Fruit fly (Drosophila melanogaster) whole organism, embryonic: ENCODE measurements around the gene TotZ.
A peak's percentile ranks its signal among the peaks of the same experiment; 100 is the strongest.

Experiments used
- Asciz ChIP-seq: fragments of 200-800 bp; sonication (Bioruptor generic); optimal IDR thresholded peaks from 2 replicates; lab custom pipeline; 2017; ENCODE audit warnings: missing biosample characterization, mild to moderate bottlenecking, missing genetic modification characterization, missing genetic modification reagents
- B-H2 ChIP-seq: fragments of 200-800 bp; sonication (Bioruptor generic); optimal IDR thresholded peaks from 2 replicates; lab custom pipeline; 2018; ENCODE audit warnings: missing biosample characterization, mild to moderate bottlenecking, missing genetic modification characterization
- CG11093 ChIP-seq: fragments of 200-800 bp; sonication (Bioruptor generic); IDR thresholded peaks from 3 replicates; pipeline ENCODE4 v1.3.6; 2022; ENCODE audit warnings: missing biosample characterization, missing genetic modification characterization
- CG11504 ChIP-seq: fragments of 200-800 bp; sonication (Bioruptor generic); optimal IDR thresholded peaks from 3 replicates; lab custom pipeline; 2019; ENCODE audit warnings: missing biosample characterization, mild to moderate bottlenecking, missing genetic modification characterization, moderate library complexity
- CG14710 ChIP-seq: fragments of 200-800 bp; sonication (Bioruptor generic); optimal IDR thresholded peaks from 3 replicates; lab custom pipeline; 2019; ENCODE audit warnings: missing biosample characterization, mild to moderate bottlenecking, missing genetic modification characterization, moderate library complexity
- CG1603 ChIP-seq: fragments of 200-800 bp; sonication (Bioruptor generic); optimal IDR thresholded peaks from 2 replicates; lab custom pipeline; 2019; ENCODE audit warnings: missing biosample characterization, mild to moderate bottlenecking, missing genetic modification characterization, moderate library complexity
- CG1647 ChIP-seq: fragments of 200-800 bp; sonication (Bioruptor generic); optimal IDR thresholded peaks from 3 replicates; lab custom pipeline; 2016; ENCODE audit warnings: missing biosample characterization, missing genetic modification characterization
- CG2199 ChIP-seq: fragments of 200-800 bp; sonication (Bioruptor generic); IDR thresholded peaks from 3 replicates; pipeline ENCODE4 v1.3.6; 2022; ENCODE audit warnings: missing biosample characterization, missing genetic modification characterization
- CG2678 ChIP-seq: fragments of 200-800 bp; sonication (Bioruptor generic); optimal IDR thresholded peaks from 3 replicates; lab custom pipeline; 2019; ENCODE audit warnings: missing biosample characterization, mild to moderate bottlenecking, missing genetic modification characterization, moderate library complexity
- CG3407 ChIP-seq: fragments of 200-800 bp; sonication (Bioruptor generic); optimal IDR thresholded peaks from 2 replicates; lab custom pipeline; 2018; ENCODE audit warnings: missing biosample characterization, mild to moderate bottlenecking, missing genetic modification characterization
- CG3847 ChIP-seq: fragments of 200-800 bp; sonication (Bioruptor generic); IDR thresholded peaks from 2 replicates; pipeline ENCODE4 v1.3.6; 2022; ENCODE audit warnings: missing biosample characterization, missing genetic modification characterization
- CG4282 ChIP-seq: fragments of 200-800 bp; sonication (Bioruptor generic); optimal IDR thresholded peaks from 2 replicates; lab custom pipeline; 2016; ENCODE audit warnings: missing biosample characterization, missing genetic modification characterization
- CG4360 ChIP-seq: fragments of 200-800 bp; sonication (Bioruptor generic); IDR thresholded peaks from 2 replicates; pipeline ENCODE4 v1.3.6; 2022; ENCODE audit warnings: missing biosample characterization, missing genetic modification characterization
- CG4707 ChIP-seq: fragments of 200-800 bp; sonication (Bioruptor generic); optimal IDR thresholded peaks from 2 replicates; lab custom pipeline; 2018; ENCODE audit warnings: missing biosample characterization, mild to moderate bottlenecking, missing genetic modification characterization, moderate library complexity
- CG4820 ChIP-seq: fragments of 200-800 bp; sonication (Bioruptor generic); optimal IDR thresholded peaks from 3 replicates; lab custom pipeline; 2016; ENCODE audit warnings: missing biosample characterization, missing genetic modification characterization
- CG6272 ChIP-seq: fragments of 200-800 bp; sonication (Bioruptor generic); IDR thresholded peaks from 2 replicates; pipeline ENCODE4 v1.3.6; 2022; ENCODE audit warnings: missing biosample characterization, missing genetic modification characterization
- CG8765 ChIP-seq: fragments of 200-800 bp; sonication (Bioruptor generic); IDR thresholded peaks from 2 replicates; pipeline ENCODE4 v1.3.6; 2022; ENCODE audit warnings: missing biosample characterization, missing genetic modification characterization
- CG9609 ChIP-seq: fragments of 200-800 bp; sonication (Bioruptor generic); optimal IDR thresholded peaks from 3 replicates; lab custom pipeline; 2016; ENCODE audit warnings: missing biosample characterization, missing genetic modification characterization
- Elba2 ChIP-seq: fragments of 200-800 bp; sonication (Bioruptor generic); optimal IDR thresholded peaks from 3 replicates; lab custom pipeline; 2016; ENCODE audit warnings: missing biosample characterization, missing genetic modification characterization
- Fer3 ChIP-seq: fragments of 200-800 bp; sonication (Bioruptor generic); optimal IDR thresholded peaks from 2 replicates; lab custom pipeline; 2018; ENCODE audit warnings: missing biosample characterization, mild to moderate bottlenecking, missing genetic modification characterization, moderate library complexity
- Lim3 ChIP-seq: fragments of 200-800 bp; sonication (Bioruptor generic); IDR thresholded peaks from 2 replicates; pipeline ENCODE4 v1.3.6; 2022; ENCODE audit warnings: missing biosample characterization, missing genetic modification characterization
- Meics ChIP-seq: fragments of 200-800 bp; sonication (Bioruptor generic); optimal IDR thresholded peaks from 2 replicates; lab custom pipeline; 2017; ENCODE audit warnings: missing biosample characterization, mild to moderate bottlenecking, missing genetic modification characterization
- Myb ChIP-seq: fragments of 200-800 bp; sonication (Bioruptor generic); optimal IDR thresholded peaks from 2 replicates; lab custom pipeline; 2016; ENCODE audit warnings: missing biosample characterization, missing genetic modification characterization
- Nf-YA ChIP-seq: fragments of 200-800 bp; sonication (Bioruptor generic); IDR thresholded peaks from 2 replicates; pipeline ENCODE4 v1.3.6; 2022; ENCODE audit warnings: missing biosample characterization, missing genetic modification characterization
- Oli ChIP-seq: fragments of 200-800 bp; sonication (Bioruptor generic); optimal IDR thresholded peaks from 2 replicates; lab custom pipeline; 2018; ENCODE audit warnings: missing biosample characterization, mild to moderate bottlenecking, missing genetic modification characterization, moderate library complexity
- Optix ChIP-seq: fragments of 200-800 bp; sonication (Bioruptor generic); IDR thresholded peaks from 3 replicates; pipeline ENCODE4 v1.3.6; 2022; ENCODE audit warnings: missing biosample characterization, missing genetic modification characterization
- PHDP ChIP-seq: fragments of 200-800 bp; sonication (Bioruptor generic); optimal IDR thresholded peaks from 3 replicates; lab custom pipeline; 2018; ENCODE audit warnings: missing biosample characterization, mild to moderate bottlenecking, missing genetic modification characterization, moderate library complexity
- Sry-δ ChIP-seq: fragments of 200-800 bp; sonication (Bioruptor generic); optimal IDR thresholded peaks from 2 replicates; lab custom pipeline; 2016; ENCODE audit warnings: missing biosample characterization, missing genetic modification characterization
- Tbp ChIP-seq: fragments of >200 bp; optimal IDR thresholded peaks from 2 replicates; lab custom pipeline; 2018; ENCODE audit warnings: missing biosample characterization, missing genetic modification characterization
- bigmax ChIP-seq: fragments of 200-800 bp; sonication (Bioruptor generic); optimal IDR thresholded peaks from 2 replicates; lab custom pipeline; 2018; ENCODE audit warnings: missing biosample characterization, mild to moderate bottlenecking, missing genetic modification characterization
- br ChIP-seq: fragments of >200 bp; optimal IDR thresholded peaks from 2 replicates; lab custom pipeline; 2017
- cato ChIP-seq: fragments of 200-800 bp; sonication (Bioruptor generic); optimal IDR thresholded peaks from 2 replicates; lab custom pipeline; 2016; ENCODE audit warnings: missing biosample characterization, missing genetic modification characterization, borderline replicate concordance
- chm ChIP-seq: fragments of 200-800 bp; sonication (Bioruptor generic); IDR thresholded peaks from 2 replicates; pipeline ENCODE4 v1.3.6; 2022; ENCODE audit warnings: missing biosample characterization, missing genetic modification characterization
- crc ChIP-seq: fragments of 200-800 bp; sonication (Bioruptor generic); optimal IDR thresholded peaks from 2 replicates; lab custom pipeline; 2016; ENCODE audit warnings: missing biosample characterization, missing genetic modification characterization
- crp ChIP-seq, 2 experiments: fragments of 200-800 bp; sonication (Bioruptor generic); optimal IDR thresholded peaks; 2 replicates in 1 of 2; 3 replicates in 1 of 2; lab custom pipeline; 2017; ENCODE audit warnings: missing biosample characterization in 2 of 2, missing genetic modification characterization in 2 of 2, mild to moderate bottlenecking in 1 of 2, moderate library complexity in 1 of 2
- danr ChIP-seq: fragments of 200-800 bp; sonication (Bioruptor generic); IDR thresholded peaks from 2 replicates; pipeline ENCODE4 v1.3.6; 2022; ENCODE audit warnings: missing biosample characterization, missing genetic modification characterization
- dmrt99B ChIP-seq: fragments of 200-800 bp; sonication (Bioruptor generic); optimal IDR thresholded peaks from 2 replicates; lab custom pipeline; 2018; ENCODE audit warnings: missing biosample characterization, mild to moderate bottlenecking, missing genetic modification characterization, moderate library complexity
- ems ChIP-seq: fragments of 200-800 bp; sonication (Bioruptor generic); optimal IDR thresholded peaks from 3 replicates; lab custom pipeline; 2016; ENCODE audit warnings: missing biosample characterization, missing genetic modification characterization
- eve ChIP-seq, 2 experiments: fragments of >200 bp; optimal IDR thresholded peaks; 2 replicates each; lab custom pipeline; 2017; ENCODE audit warnings: missing biosample characterization in 2 of 2, missing genetic modification characterization in 2 of 2
- lbe ChIP-seq: fragments of 200-800 bp; sonication (Bioruptor generic); optimal IDR thresholded peaks from 2 replicates; lab custom pipeline; 2016; ENCODE audit warnings: missing biosample characterization, mild to moderate bottlenecking, missing genetic modification characterization
- nerfin-1 ChIP-seq: fragments of 200-800 bp; sonication (Bioruptor generic); optimal IDR thresholded peaks from 3 replicates; lab custom pipeline; 2019; ENCODE audit warnings: missing biosample characterization, mild to moderate bottlenecking, missing genetic modification characterization, moderate library complexity
- nerfin-2 ChIP-seq: fragments of 200-800 bp; sonication (Bioruptor generic); IDR thresholded peaks from 2 replicates; pipeline ENCODE4 v1.3.6; 2022; ENCODE audit warnings: missing biosample characterization, missing genetic modification characterization; ENCODE audit not compliant: partially characterized antibody
- otp ChIP-seq: fragments of 200-800 bp; sonication (Bioruptor generic); IDR thresholded peaks from 3 replicates; pipeline ENCODE4, ENCODE4 v1.3.6; 2022; ENCODE audit warnings: missing biosample characterization, missing genetic modification characterization
- pfk ChIP-seq: fragments of 200-800 bp; sonication (Bioruptor generic); optimal IDR thresholded peaks from 2 replicates; lab custom pipeline; 2018; ENCODE audit warnings: missing biosample characterization, mild to moderate bottlenecking, missing genetic modification characterization, moderate library complexity
- pita ChIP-seq: fragments of 200-800 bp; sonication (Bioruptor generic); optimal IDR thresholded peaks from 2 replicates; lab custom pipeline; 2017; ENCODE audit warnings: missing biosample characterization, mild to moderate bottlenecking, missing genetic modification characterization
- schlank ChIP-seq: fragments of 200-800 bp; sonication (Bioruptor generic); optimal IDR thresholded peaks from 2 replicates; lab custom pipeline; 2018; ENCODE audit warnings: missing biosample characterization, mild to moderate bottlenecking, missing genetic modification characterization
- sens ChIP-seq: fragments of 200-800 bp; sonication (Bioruptor generic); peaks from one replicate; lab custom pipeline; 2016; ENCODE audit warnings: missing biosample characterization, missing genetic modification characterization
- trem ChIP-seq: fragments of 200-800 bp; optimal IDR thresholded peaks from 3 replicates; lab custom pipeline; 2019; ENCODE audit warnings: missing biosample characterization, mild to moderate bottlenecking, missing genetic modification characterization, moderate library complexity
- unc-4 ChIP-seq: fragments of 200-800 bp; sonication (Bioruptor generic); IDR thresholded peaks from 2 replicates; pipeline ENCODE4 v1.3.6; 2022; ENCODE audit warnings: missing biosample characterization, missing genetic modification characterization; ENCODE audit not compliant: partially characterized antibody
- unpg ChIP-seq: fragments of 200-800 bp; sonication (Bioruptor generic); optimal IDR thresholded peaks from 3 replicates; lab custom pipeline; 2018; ENCODE audit warnings: missing biosample characterization, mild to moderate bottlenecking, missing genetic modification characterization, moderate library complexity

The TotZ gene

DNA sequence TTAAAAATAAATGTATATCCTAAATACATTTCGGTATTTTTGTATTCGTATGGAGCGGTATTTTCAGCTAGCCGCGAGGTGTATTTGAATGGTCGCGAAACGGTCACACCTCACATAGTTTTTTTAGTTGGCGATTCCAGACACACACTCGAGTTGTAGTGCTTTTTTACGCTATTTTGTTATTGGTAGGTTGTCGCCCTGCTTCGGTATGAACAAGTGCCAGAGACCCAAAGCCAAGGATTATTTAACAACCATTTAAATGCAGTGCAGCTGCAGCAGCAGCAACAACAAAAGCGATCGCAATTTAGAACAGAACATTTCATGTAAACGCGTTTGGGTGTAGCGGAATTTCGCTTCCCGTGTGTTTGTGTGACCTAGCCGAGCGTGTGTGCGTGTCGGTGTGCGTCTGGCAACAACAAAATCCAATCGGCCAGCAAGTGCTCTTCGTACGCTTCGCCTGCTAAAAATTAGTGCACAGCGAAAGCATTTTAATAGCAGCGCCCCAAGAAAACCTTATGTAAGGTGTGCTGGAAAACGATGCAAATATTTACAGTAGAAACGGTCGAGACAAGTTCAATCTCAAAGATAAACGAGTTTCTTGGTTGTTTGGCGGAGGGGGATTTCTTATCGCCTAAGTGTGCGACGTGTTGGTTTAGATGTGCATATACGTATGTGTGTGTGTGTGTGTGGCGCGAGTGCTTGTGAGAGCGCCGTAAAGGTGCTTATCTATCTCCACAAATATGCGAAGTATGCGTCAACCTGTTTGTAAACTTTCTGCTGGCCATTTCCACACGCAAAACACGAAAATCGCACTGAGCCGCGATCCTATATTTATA, 44.6 kb upstream of the TotZ start, which contains the start of gene Synd (continued):
- TF ChIP-seq B-H2 (GFP tag; lab: Kevin White, UChicago) = peak; percentile 2
- TF ChIP-seq bigmax (GFP tag; lab: Kevin White, UChicago) = no peak
- TF ChIP-seq chm (GFP tag; lab: Robert Waterston, UW) = peak; percentile 46; the same call in 1 of the 2 replicates
- TF ChIP-seq CG2678 = peak; percentile 52
- peak; percentile 17 for TF ChIP-seq CG4282 (GFP tag; lab: Kevin White, UChicago)
- peak; percentile 49; the same call in 1 of the 2 replicates for TF ChIP-seq unc-4 (GFP tag; lab: Robert Waterston, UW)
- TF ChIP-seq trem (tag; lab: Kevin White, UChicago) = peak; percentile 33
- TF ChIP-seq Elba2 (GFP tag; lab: Kevin White, UChicago) = no peak
- no peak for TF ChIP-seq schlank (tag; lab: Kevin White, UChicago)
- no peak for TF ChIP-seq CG2199
- TF ChIP-seq Lim3 (GFP tag; lab: Robert Waterston, UW) = no peak
- TF ChIP-seq otp (GFP tag; lab: Robert Waterston, UW) = 0 out of 3 replicates have a peak, but pooled peaks have one; percentile 15
- TF ChIP-seq danr (GFP tag; lab: Robert Waterston, UW) = no peak
- no peak for TF ChIP-seq lbe (GFP tag; lab: Kevin White, UChicago)
- TF ChIP-seq CG9609 (GFP tag; lab: Kevin White, UChicago) = no peak
- no peak for TF ChIP-seq Optix (GFP tag; lab: Robert Waterston, UW)
- no peak for TF ChIP-seq CG4820 (GFP tag; lab: Kevin White, UChicago)
- TF ChIP-seq eve (GFP tag; optimal IDR thresholded peaks at IDR 0.05; lab: Kevin White, UChicago) = no peak
- no peak for TF ChIP-seq Asciz
- peak; percentile 99 for TF ChIP-seq nerfin-1
- peak; percentile 53 for TF ChIP-seq CG1603 (tag; lab: Kevin White, UChicago)
- TF ChIP-seq CG11093 = no peak
- no peak for TF ChIP-seq Fer3 (tag; lab: Kevin White, UChicago)
- TF ChIP-seq sens (GFP tag; lab: Kevin White, UChicago) = peak; percentile 69
- no peak for TF ChIP-seq dmrt99B (tag; lab: Kevin White, UChicago)
- TF ChIP-seq Oli (tag; lab: Kevin White, UChicago) = no peak
- TF ChIP-seq Myb (GFP tag; lab: Kevin White, UChicago) = peak; percentile 23
- no peak for TF ChIP-seq pita (GFP tag; lab: Kevin White, UChicago)
- TF ChIP-seq ems (GFP tag; lab: Kevin White, UChicago) = no peak
- TF ChIP-seq CG4707 (GFP tag; lab: Kevin White, UChicago) = no peak
- no peak for TF ChIP-seq cato (GFP tag; lab: Kevin White, UChicago)
- TF ChIP-seq CG14710 (tag; lab: Kevin White, UChicago) = no peak
- peak; percentile 49 for TF ChIP-seq Meics (GFP tag; lab: Kevin White, UChicago)
- no peak for TF ChIP-seq pfk (GFP tag; lab: Kevin White, UChicago)
- TF ChIP-seq CG4360 = peak; percentile 64; the same call in 1 of the 2 replicates
- TF ChIP-seq crp (GFP tag; optimal IDR thresholded peaks at IDR 0.05; lab: Kevin White, UChicago) = peak in 1 of 2 experiments; percentile 64
- TF ChIP-seq Tbp = peak; percentile 19
- no peak for TF ChIP-seq CG3847 (GFP tag; lab: Robert Waterston, UW)
- TF ChIP-seq crc = no peak
- TF ChIP-seq unpg (GFP tag; lab: Kevin White, UChicago) = no peak
- TF ChIP-seq CG8765 (GFP tag; lab: Robert Waterston, UW) = no peak
- TF ChIP-seq nerfin-2 (GFP tag; lab: Robert Waterston, UW) = no peak
- TF ChIP-seq CG11504 (tag; lab: Kevin White, UChicago) = peak; percentile 34
- TF ChIP-seq Sry-δ (GFP tag; lab: Kevin White, UChicago) = peak; percentile 1
- TF ChIP-seq br (lab: Kevin White, UChicago) = no peak
- TF ChIP-seq PHDP (tag; lab: Kevin White, UChicago) = peak; percentile 13
- no peak for TF ChIP-seq CG3407 (GFP tag; lab: Kevin White, UChicago)
- TF ChIP-seq CG6272 (GFP tag; lab: Robert Waterston, UW) = no peak
- no peak for TF ChIP-seq CG1647 (GFP tag; lab: Kevin White, UChicago)
- TF ChIP-seq Nf-YA (GFP tag; lab: Robert Waterston, UW) = no peak
